Worm (Caenorhabditis elegans) whole organism, early embryonic: Measurements from ENCODE around the gene ani-1.

Source experiments
- B0310.2 ChIP-seq: sonication (generic microtip); optimal IDR thresholded peaks from 2 replicates; lab custom pipeline; 2016; ENCODE audit warnings: mild to moderate bottlenecking, missing genetic modification characterization, missing compliant biosample characterization
- F13C5.2 ChIP-seq: sonication (generic microtip); optimal IDR thresholded peaks from 2 replicates; lab custom pipeline; 2017; ENCODE audit warnings: mild to moderate bottlenecking, missing genetic modification characterization, inconsistent platforms, missing compliant biosample characterization
- aly-1 ChIP-seq: sonication (generic microtip); optimal IDR thresholded peaks from 2 replicates; lab custom pipeline; 2016; ENCODE audit warnings: missing genetic modification characterization, missing compliant biosample characterization
- ama-1 ChIP-seq: fragments of 150-350 bp; optimal IDR thresholded peaks from 2 replicates; lab custom pipeline; 2014
- ceh-13 ChIP-seq: fragments of 200-800 bp; sonication (Bioruptor generic); optimal IDR thresholded peaks from 2 replicates; lab custom pipeline; 2018; ENCODE audit warnings: mild to moderate bottlenecking, missing genetic modification characterization, missing compliant biosample characterization
- ceh-36 ChIP-seq: sonication (generic microtip); optimal IDR thresholded peaks from 2 replicates; lab custom pipeline; 2016; ENCODE audit warnings: missing genetic modification characterization, inconsistent platforms, missing compliant biosample characterization
- ets-7 ChIP-seq: sonication (generic microtip); optimal IDR thresholded peaks from 2 replicates; lab custom pipeline; 2016; ENCODE audit warnings: missing genotype, missing genetic modification characterization, missing compliant biosample characterization
- flt-1 ChIP-seq: fragments of 200-800 bp; sonication (Bioruptor generic); IDR thresholded peaks from 2 replicates; pipeline ENCODE4 v1.3.6; 2022; ENCODE audit warnings: missing genetic modification characterization, missing compliant biosample characterization
- hmbx-1 ChIP-seq: sonication (generic microtip); optimal IDR thresholded peaks from 2 replicates; lab custom pipeline; 2016; ENCODE audit warnings: mild to moderate bottlenecking, missing genetic modification characterization, missing compliant biosample characterization
- hmg-4 ChIP-seq: fragments of 200-800 bp; sonication (Bioruptor generic); optimal IDR thresholded peaks from 2 replicates; lab custom pipeline; 2018; ENCODE audit warnings: mild to moderate bottlenecking, missing genetic modification characterization, missing compliant biosample characterization
- hnd-1 ChIP-seq: sonication (generic microtip); optimal IDR thresholded peaks from 2 replicates; lab custom pipeline; 2016; ENCODE audit warnings: missing genetic modification characterization, missing compliant biosample characterization
- pes-1 ChIP-seq: fragments of 200-800 bp; sonication (Bioruptor generic); IDR thresholded peaks from 2 replicates; pipeline ENCODE4 v1.3.6; 2022; ENCODE audit warnings: missing genetic modification reagents, missing genetic modification characterization, missing compliant biosample characterization
- scrt-1 ChIP-seq: fragments of 200-800 bp; sonication (Bioruptor generic); IDR thresholded peaks from 2 replicates; pipeline ENCODE4 v1.3.6; 2022; ENCODE audit warnings: missing genetic modification characterization, missing compliant biosample characterization
- sea-1 ChIP-seq: fragments of 200-800 bp; sonication (Bioruptor generic); conservative IDR thresholded peaks from 2 replicates; pipeline ENCODE4 v1.3.6; 2022; ENCODE audit warnings: missing genetic modification characterization, missing compliant biosample characterization
- tbx-11 ChIP-seq: fragments of 200-800 bp; sonication (Bioruptor generic); IDR thresholded peaks from 2 replicates; pipeline ENCODE4 v1.3.6; 2022; ENCODE audit warnings: missing genetic modification characterization, missing compliant biosample characterization
- tbx-37 ChIP-seq: fragments of 200-800 bp; sonication (Bioruptor generic); conservative IDR thresholded peaks from 2 replicates; pipeline ENCODE4 v1.3.6; 2022; ENCODE audit warnings: missing genetic modification reagents, missing genetic modification characterization, missing compliant biosample characterization
- tra-4 ChIP-seq: sonication (generic microtip); optimal IDR thresholded peaks from 2 replicates; lab custom pipeline; 2017; ENCODE audit warnings: missing genetic modification characterization, missing compliant biosample characterization

ani-1 gene

DNA sequence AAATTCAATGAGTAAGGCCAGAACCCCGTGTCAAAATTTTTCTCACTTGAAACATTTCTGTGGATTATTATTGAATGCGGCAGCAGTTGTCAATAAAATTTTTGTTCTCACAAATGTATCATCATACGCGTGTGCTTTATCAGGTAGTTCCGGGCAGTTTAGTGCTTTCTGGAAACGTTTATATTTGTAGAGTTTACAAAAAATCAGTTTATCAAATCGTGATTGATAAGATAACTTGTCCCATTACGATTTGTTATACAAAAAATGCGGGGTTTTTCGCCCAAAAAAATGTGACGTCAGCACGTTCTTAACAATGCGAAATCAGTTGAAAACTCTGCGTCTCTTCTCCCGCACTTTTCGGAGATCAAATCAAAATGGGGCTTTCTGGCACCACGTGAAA is 8.0 kb downstream of the ani-1 start:
- TF ChIP-seq tbx-37 (GFP tag; lab: Robert Waterston, UW), result no peak
- no peak for TF ChIP-seq F13C5.2 (tag; lab: Kevin White, UChicago)
- TF ChIP-seq tra-4 (tag; lab: Kevin White, UChicago), result no peak
- TF ChIP-seq sea-1 (GFP tag; lab: Robert Waterston, UW), result no peak
- no peak for TF ChIP-seq ceh-13 (GFP tag; lab: Kevin White, UChicago)
- TF ChIP-seq ama-1 (lab: Kevin White, UChicago), result no peak
- TF ChIP-seq aly-1 (tag; lab: Kevin White, UChicago), result no peak
- TF ChIP-seq pes-1, result no peak
- TF ChIP-seq hmbx-1 (tag; lab: Kevin White, UChicago), result no peak

DNA sequence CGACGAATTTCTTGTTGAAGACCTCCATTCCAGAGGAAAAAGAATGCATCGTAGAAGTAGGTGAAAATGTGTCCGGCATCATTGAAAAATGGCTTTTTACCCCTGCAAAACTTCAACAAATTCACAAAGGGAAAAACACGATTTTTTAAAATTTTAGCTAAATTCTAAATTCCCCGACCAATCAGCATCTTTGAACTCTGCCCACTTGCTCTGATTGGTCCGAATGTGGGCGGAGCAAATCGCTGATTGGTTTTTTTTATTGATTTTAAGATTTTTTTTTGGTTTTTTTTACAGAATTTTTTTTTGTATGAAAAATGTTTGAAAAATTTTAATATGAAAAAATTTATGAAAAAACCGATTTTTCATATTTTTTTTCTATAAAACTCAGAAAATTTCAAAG is 9.3 kb downstream of the ani-1 start:
- no peak for TF ChIP-seq ama-1 (lab: Kevin White, UChicago)
- TF ChIP-seq aly-1 (tag; lab: Kevin White, UChicago), result no peak
- TF ChIP-seq tbx-37 (GFP tag; lab: Robert Waterston, UW), result no peak
- TF ChIP-seq ceh-13 (GFP tag; lab: Kevin White, UChicago), result no peak
- TF ChIP-seq F13C5.2 (tag; lab: Kevin White, UChicago), result no peak
- TF ChIP-seq hnd-1, result no peak
- no peak for TF ChIP-seq sea-1 (GFP tag; lab: Robert Waterston, UW)
- TF ChIP-seq hmg-4 (GFP tag; lab: Kevin White, UChicago), result no peak
- TF ChIP-seq pes-1, result no peak
- TF ChIP-seq ets-7 (tag; lab: Kevin White, UChicago), result no peak
- no peak for TF ChIP-seq scrt-1 (GFP tag; lab: Robert Waterston, UW)
- no peak for TF ChIP-seq flt-1
- TF ChIP-seq tra-4 (tag; lab: Kevin White, UChicago), result no peak

DNA sequence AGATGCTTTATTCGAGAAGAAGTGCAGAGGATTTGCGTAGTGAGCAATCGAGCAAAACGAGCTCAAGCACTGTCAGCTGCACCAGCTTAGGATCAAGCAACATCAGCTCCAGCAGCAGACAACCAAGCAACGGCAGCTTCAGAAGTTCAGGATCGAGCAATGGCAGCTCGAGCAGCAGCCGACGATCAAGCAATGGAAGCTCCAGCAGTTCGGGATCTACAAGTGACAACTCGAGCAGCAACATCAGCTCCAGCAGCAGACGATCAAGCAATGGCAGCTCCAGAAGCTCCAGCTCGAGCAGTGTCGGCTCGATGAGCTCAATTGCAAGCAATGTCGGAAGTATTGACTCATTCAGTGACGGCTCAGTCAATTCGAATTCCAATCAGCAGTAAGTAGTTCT is 14.1 kb downstream of the ani-1 start:
- TF ChIP-seq pes-1 (no peak), hmbx-1 (tag; lab: Kevin White, UChicago) (no peak), ceh-36 (no peak), scrt-1 (GFP tag; lab: Robert Waterston, UW) (no peak), B0310.2 (tag; lab: Kevin White, UChicago) (no peak), ama-1 (lab: Kevin White, UChicago) (no peak), aly-1 (tag; lab: Kevin White, UChicago) (no peak), sea-1 (GFP tag; lab: Robert Waterston, UW) (no peak)

DNA sequence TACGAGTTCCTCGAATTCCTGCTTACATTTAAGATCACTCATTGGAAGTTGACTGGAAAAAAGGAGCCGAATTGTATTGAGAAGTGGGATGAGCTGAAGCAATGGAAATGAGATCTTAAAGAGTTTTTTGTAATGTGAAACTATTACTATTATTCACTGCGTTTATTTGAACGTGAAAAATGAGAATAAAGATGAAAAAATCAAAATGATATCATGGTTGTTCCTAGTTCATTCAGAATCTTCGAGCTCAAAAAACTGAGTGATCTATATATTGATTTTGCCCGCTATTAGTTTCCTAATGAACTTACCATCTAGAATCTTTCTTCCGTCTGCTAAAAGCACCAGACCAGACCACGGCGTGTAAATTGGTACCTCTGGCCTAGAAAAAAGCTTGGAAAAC is 16.2 kb downstream of the ani-1 start:
- TF ChIP-seq tra-4 (tag; lab: Kevin White, UChicago) (no peak), tbx-37 (GFP tag; lab: Robert Waterston, UW) (no peak), ama-1 (lab: Kevin White, UChicago) (no peak), scrt-1 (GFP tag; lab: Robert Waterston, UW) (no peak), tbx-11 (no peak), ceh-13 (GFP tag; lab: Kevin White, UChicago) (no peak), B0310.2 (tag; lab: Kevin White, UChicago) (no peak), pes-1 (no peak), hmg-4 (GFP tag; lab: Kevin White, UChicago) (no peak), hnd-1 (no peak), aly-1 (tag; lab: Kevin White, UChicago) (no peak), sea-1 (GFP tag; lab: Robert Waterston, UW) (no peak)

DNA sequence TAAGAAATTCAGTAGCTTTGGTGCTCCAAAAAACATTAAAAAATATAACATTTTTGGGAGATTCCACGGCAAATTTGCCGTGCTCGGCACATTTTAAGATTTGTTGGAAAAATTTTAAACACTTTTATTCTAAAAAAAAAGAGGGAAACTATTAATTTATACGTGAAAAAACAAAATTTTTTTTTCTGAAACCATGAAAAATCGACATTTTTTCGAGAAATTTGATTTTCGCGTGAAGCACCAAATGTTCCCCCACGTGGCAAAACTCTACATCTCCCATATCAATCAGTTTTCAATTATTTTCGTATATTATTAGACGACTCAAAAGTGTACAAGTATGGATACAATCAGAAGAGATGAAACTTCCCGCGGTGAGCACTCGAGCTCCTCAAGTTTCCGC is 17.0 kb downstream of the ani-1 start, which contains the start of gene fbxa-218:
fbxa-218 (plus strand) TSS at position 301 of the 400 bp plus-strand sequence.
- TF ChIP-seq flt-1 (no peak), ama-1 (lab: Kevin White, UChicago) (no peak), hnd-1 (no peak), B0310.2 (tag; lab: Kevin White, UChicago) (no peak), pes-1 (no peak), F13C5.2 (tag; lab: Kevin White, UChicago) (no peak), hmbx-1 (tag; lab: Kevin White, UChicago) (no peak), hmg-4 (GFP tag; lab: Kevin White, UChicago) (no peak), ets-7 (tag; lab: Kevin White, UChicago) (no peak), aly-1 (tag; lab: Kevin White, UChicago) (no peak), ceh-13 (GFP tag; lab: Kevin White, UChicago) (no peak)

DNA sequence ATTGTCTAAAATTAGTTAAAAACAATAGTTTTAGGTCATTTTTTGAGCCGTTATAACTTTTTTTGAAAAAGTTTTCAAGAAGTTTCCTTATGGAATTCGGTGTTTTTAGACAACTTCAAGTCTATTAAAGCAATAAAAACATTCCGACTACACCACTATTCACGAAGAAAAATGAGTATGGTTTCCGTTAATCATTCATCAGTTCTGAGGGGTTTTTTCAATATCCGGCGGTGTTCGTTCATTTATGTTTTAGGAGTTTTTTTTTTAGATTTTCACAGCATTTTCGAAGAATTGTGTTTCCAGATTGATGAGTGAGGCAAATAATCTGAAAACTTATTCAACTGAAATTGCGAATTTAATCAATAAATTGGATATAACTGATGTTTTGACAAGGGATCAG is 19.1 kb downstream of the ani-1 start, which contains the start of gene Y49E10.27:
Y49E10.27 (plus strand) TSS at position 301 of the 400 bp plus-strand sequence.
- no peak for TF ChIP-seq tbx-11
- TF ChIP-seq ets-7 (tag; lab: Kevin White, UChicago), result no peak
- no peak for TF ChIP-seq ceh-36
- TF ChIP-seq tbx-37 (GFP tag; lab: Robert Waterston, UW), result no peak
- no peak for TF ChIP-seq ceh-13 (GFP tag; lab: Kevin White, UChicago)
- no peak for TF ChIP-seq sea-1 (GFP tag; lab: Robert Waterston, UW)
- TF ChIP-seq hnd-1, result no peak
- no peak for TF ChIP-seq tra-4 (tag; lab: Kevin White, UChicago)
- TF ChIP-seq hmbx-1 (tag; lab: Kevin White, UChicago), result no peak
- no peak for TF ChIP-seq B0310.2 (tag; lab: Kevin White, UChicago)
- no peak for TF ChIP-seq ama-1 (lab: Kevin White, UChicago)
- TF ChIP-seq F13C5.2 (tag; lab: Kevin White, UChicago), result no peak
- TF ChIP-seq pes-1, result no peak
- TF ChIP-seq hmg-4 (GFP tag; lab: Kevin White, UChicago), result no peak
- no peak for TF ChIP-seq flt-1

DNA sequence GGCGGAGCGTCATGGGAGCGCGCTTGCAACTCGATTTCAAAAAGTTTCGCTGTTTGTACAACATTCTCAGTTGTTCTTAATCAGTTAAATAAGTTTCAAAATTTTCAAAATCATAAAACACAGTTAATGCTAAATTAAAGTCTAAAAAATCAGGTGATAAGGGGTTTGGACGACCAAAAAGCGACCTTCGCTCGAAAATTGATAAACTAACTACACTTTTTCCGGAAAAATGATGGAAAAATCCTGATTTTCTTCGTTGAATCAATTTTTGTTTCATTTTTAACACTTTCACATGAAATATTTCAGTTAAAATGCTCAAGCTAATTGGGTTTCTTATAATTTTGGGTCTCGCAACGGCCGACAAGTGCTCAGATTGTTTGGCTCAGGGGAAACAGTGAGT is 23.0 kb downstream of the ani-1 start, which contains the start of gene Y49E10.16:
Y49E10.16 (plus strand) TSS at position 301 of the 400 bp plus-strand sequence.
- TF ChIP-seq hmg-4 (GFP tag; lab: Kevin White, UChicago), result no peak
- no peak for TF ChIP-seq sea-1 (GFP tag; lab: Robert Waterston, UW)
- TF ChIP-seq hnd-1, result no peak
- TF ChIP-seq tbx-37 (GFP tag; lab: Robert Waterston, UW), result no peak
- TF ChIP-seq F13C5.2 (tag; lab: Kevin White, UChicago), result no peak
- no peak for TF ChIP-seq pes-1
